Worm (Caenorhabditis elegans) whole organism, late embryonic: ENCODE data around the gene srg-23.

ENCODE experiments used
- C08G9.2 ChIP-seq: sonication (generic microtip); optimal IDR thresholded peaks from 2 replicates; lab custom pipeline; 2016; ENCODE audit warnings: mild to moderate bottlenecking, missing genetic modification characterization, moderate library complexity, missing compliant biosample characterization
- F13H6.1 ChIP-seq: sonication (generic microtip); optimal IDR thresholded peaks from 2 replicates; lab custom pipeline; 2016; ENCODE audit warnings: missing genetic modification characterization, missing compliant biosample characterization
- ama-1 ChIP-seq: fragments of 150-350 bp; optimal IDR thresholded peaks from 2 replicates; lab custom pipeline; 2014
- ceh-22 ChIP-seq: sonication (generic microtip); optimal IDR thresholded peaks from 2 replicates; lab custom pipeline; 2017; ENCODE audit warnings: missing biosample characterization, missing genetic modification characterization
- ceh-30 ChIP-seq: fragments of 150-350 bp; optimal IDR thresholded peaks from 2 replicates; lab custom pipeline; 2014; ENCODE audit warnings: missing biosample characterization, missing genetic modification characterization
- ceh-9 ChIP-seq: sonication (generic microtip); optimal IDR thresholded peaks from 2 replicates; lab custom pipeline; 2016; ENCODE audit warnings: mild to moderate bottlenecking, missing genetic modification characterization, inconsistent platforms, missing compliant biosample characterization
- fax-1 ChIP-seq: sonication (generic microtip); optimal IDR thresholded peaks from 2 replicates; lab custom pipeline; 2016; ENCODE audit warnings: missing genotype, missing genetic modification characterization, missing compliant biosample characterization
- fkh-10 ChIP-seq: fragments of 150-350 bp; optimal IDR thresholded peaks from 2 replicates; lab custom pipeline; 2014; ENCODE audit warnings: missing biosample characterization, missing genetic modification reagents, missing genetic modification characterization
- lin-11 ChIP-seq: fragments of 200-800 bp; sonication (Bioruptor generic); optimal IDR thresholded peaks from 2 replicates; lab custom pipeline; 2018; ENCODE audit warnings: mild to moderate bottlenecking, missing genetic modification characterization, missing compliant biosample characterization
- pha-4 ChIP-seq: fragments of 150-350 bp; optimal IDR thresholded peaks from 2 replicates; lab custom pipeline; 2018; ENCODE audit warnings: missing biosample characterization, missing genetic modification reagents, missing genetic modification characterization
- syd-9 ChIP-seq: sonication (generic microtip); optimal IDR thresholded peaks from 2 replicates; lab custom pipeline; 2016; ENCODE audit warnings: mild to moderate bottlenecking, missing genetic modification characterization, moderate library complexity, missing compliant biosample characterization
- ttx-3 ChIP-seq: sonication (generic microtip); optimal IDR thresholded peaks from 2 replicates; lab custom pipeline; 2016; ENCODE audit warnings: missing genetic modification reagents, missing genetic modification characterization, missing compliant biosample characterization
- unc-3 ChIP-seq, 2 experiments: fragments of 200-800 bp in 1 of 2; sonication (Bioruptor generic) in 1 of 2; sonication (generic microtip) in 1 of 2; conservative IDR thresholded peaks in 1 of 2; optimal IDR thresholded peaks in 1 of 2; 2 replicates each; pipeline versions ENCODE4 v1.3.6 to Lab custom; 2016 to 2022; ENCODE audit warnings: missing compliant biosample characterization in 2 of 2, missing genetic modification characterization in 2 of 2, missing genetic modification reagents in 1 of 2

- TF ChIP-seq ceh-22, result no peak
- TF ChIP-seq ama-1 (lab: Kevin White, UChicago), result no peak
- no peak for TF ChIP-seq C08G9.2 (tag; lab: Kevin White, UChicago)
- no peak for TF ChIP-seq F13H6.1
- no peak for TF ChIP-seq unc-3 (GFP tag; conservative IDR thresholded peaks at IDR 0.05; lab: Robert Waterston, UW)
- no peak for TF ChIP-seq unc-3 (tag; optimal IDR thresholded peaks at IDR 0.05; lab: Kevin White, UChicago)
- TF ChIP-seq ceh-9 (tag; lab: Kevin White, UChicago), result no peak
- TF ChIP-seq ttx-3, result no peak
- TF ChIP-seq lin-11 (tag; lab: Kevin White, UChicago), result no peak
- no peak for TF ChIP-seq syd-9 (tag; lab: Kevin White, UChicago)
- TF ChIP-seq fkh-10, result no peak
- no peak for TF ChIP-seq ceh-30
- no peak for TF ChIP-seq fax-1
- no peak for TF ChIP-seq pha-4
Observed at ce11 chrII:3108101-3108500, 12.1 kb upstream of the srg-23 start.
